Worm (Caenorhabditis elegans) whole organism, young adult: Measurements from ENCODE around the gene R05H10.7.

Experiments used
- C17E4.6 ChIP-seq: fragments of 200-800 bp; sonication (Bioruptor generic); IDR thresholded peaks from 2 replicates; pipeline ENCODE4 v1.3.6; 2022; ENCODE audit warnings: missing genetic modification reagents, missing genetic modification characterization, missing compliant biosample characterization
- F23B12.7 ChIP-seq: sonication (generic microtip); optimal IDR thresholded peaks from 2 replicates; lab custom pipeline; 2017; ENCODE audit warnings: missing genetic modification characterization, mild to moderate bottlenecking, missing compliant biosample characterization, antibody characterized with exemption, moderate library complexity; ENCODE audit not compliant: insufficient read depth
- F55B11.4 ChIP-seq: sonication (generic microtip); optimal IDR thresholded peaks from 2 replicates; lab custom pipeline; 2016; ENCODE audit warnings: missing compliant biosample characterization, missing genetic modification characterization, borderline replicate concordance; ENCODE audit not compliant: insufficient read depth
- Y95B8A.8 ChIP-seq: fragments of 200-800 bp; sonication (Bioruptor generic); IDR thresholded peaks from 2 replicates; pipeline ENCODE4 v1.3.6; 2022; ENCODE audit warnings: missing genetic modification reagents, missing genetic modification characterization, missing compliant biosample characterization
- akir-1 ChIP-seq: fragments of 200-800 bp; sonication (Bioruptor generic); optimal IDR thresholded peaks from 2 replicates; lab custom pipeline; 2018; ENCODE audit warnings: mild to moderate bottlenecking, missing genetic modification characterization, moderate library complexity, missing compliant biosample characterization
- aptf-3 ChIP-seq: fragments of 200-800 bp; sonication (Bioruptor generic); IDR thresholded peaks from 2 replicates; pipeline ENCODE4 v1.3.6; 2022; ENCODE audit warnings: missing genetic modification characterization, missing compliant biosample characterization
- attf-3 ChIP-seq: fragments of 200-800 bp; sonication (Bioruptor generic); conservative IDR thresholded peaks from 2 replicates; pipeline ENCODE4 v1.3.6; 2022; ENCODE audit warnings: missing genetic modification reagents, missing genetic modification characterization, missing compliant biosample characterization
- cebp-2 ChIP-seq: fragments of 200-800 bp; sonication (Bioruptor generic); IDR thresholded peaks from 2 replicates; pipeline ENCODE4 v1.3.6; 2022; ENCODE audit warnings: missing genetic modification characterization, missing compliant biosample characterization
- ceh-27 ChIP-seq: fragments of 200-800 bp; sonication (Bioruptor generic); optimal IDR thresholded peaks from 2 replicates; lab custom pipeline; 2018; ENCODE audit warnings: mild to moderate bottlenecking, missing genetic modification characterization, moderate library complexity, missing compliant biosample characterization
- ceh-79 ChIP-seq: sonication (generic microtip); optimal IDR thresholded peaks from 2 replicates; lab custom pipeline; 2017; ENCODE audit warnings: mild to moderate bottlenecking, missing genetic modification characterization, missing compliant biosample characterization
- die-1 ChIP-seq: sonication (generic microtip); optimal IDR thresholded peaks from 2 replicates; lab custom pipeline; 2016; ENCODE audit warnings: missing genotype, mild to moderate bottlenecking, missing genetic modification characterization, missing compliant biosample characterization
- dpff-1 ChIP-seq: sonication (generic microtip); optimal IDR thresholded peaks from 2 replicates; lab custom pipeline; 2017; ENCODE audit warnings: mild to moderate bottlenecking, missing genetic modification characterization, missing compliant biosample characterization
- efl-1 ChIP-seq: fragments of 150-350 bp; optimal IDR thresholded peaks from 2 replicates; lab custom pipeline; 2014; ENCODE audit warnings: missing biosample characterization, missing genetic modification reagents, missing genetic modification characterization
- egrh-3 ChIP-seq: fragments of 200-800 bp; sonication (Bioruptor generic); IDR thresholded peaks from 2 replicates; pipeline ENCODE4 v1.3.6; 2022; ENCODE audit warnings: missing genetic modification reagents, missing genetic modification characterization, missing compliant biosample characterization
- ekl-4 ChIP-seq: fragments of 200-800 bp; sonication (Bioruptor generic); IDR thresholded peaks from 2 replicates; pipeline ENCODE4 v1.3.6; 2022; ENCODE audit warnings: missing genetic modification reagents, missing genetic modification characterization, missing compliant biosample characterization
- ets-4 ChIP-seq: fragments of 200-800 bp; sonication (Bioruptor generic); optimal IDR thresholded peaks from 2 replicates; lab custom pipeline; 2018; ENCODE audit warnings: mild to moderate bottlenecking, missing genetic modification characterization, missing compliant biosample characterization
- him-1 ChIP-seq: sonication (generic microtip); optimal IDR thresholded peaks from 2 replicates; lab custom pipeline; 2016; ENCODE audit warnings: missing genotype, missing genetic modification reagents, missing genetic modification characterization, missing compliant biosample characterization
- hlh-26 ChIP-seq: fragments of 200-800 bp; sonication (Bioruptor generic); conservative IDR thresholded peaks from 2 replicates; pipeline ENCODE4 v1.3.6; 2022; ENCODE audit warnings: missing genetic modification reagents, missing genetic modification characterization, missing compliant biosample characterization
- lin-54 ChIP-seq: fragments of 200-800 bp; sonication (Bioruptor generic); optimal IDR thresholded peaks from 2 replicates; lab custom pipeline; 2018; ENCODE audit warnings: mild to moderate bottlenecking, missing genetic modification characterization, missing compliant biosample characterization
- lir-1 ChIP-seq: fragments of 200-800 bp; sonication (Bioruptor generic); conservative IDR thresholded peaks from 2 replicates; pipeline ENCODE4 v1.3.6; 2022; ENCODE audit warnings: missing genetic modification reagents, missing genetic modification characterization, missing compliant biosample characterization
- madf-3 ChIP-seq: fragments of 200-800 bp; sonication (Bioruptor generic); IDR thresholded peaks from 2 replicates; pipeline ENCODE4 v1.3.6; 2022; ENCODE audit warnings: missing genetic modification reagents, missing genetic modification characterization, missing compliant biosample characterization
- madf-8 ChIP-seq: fragments of 200-800 bp; sonication (Bioruptor generic); conservative IDR thresholded peaks from 2 replicates; pipeline ENCODE4 v1.3.6; 2022; ENCODE audit warnings: missing genetic modification reagents, missing genetic modification characterization, missing compliant biosample characterization
- mcd-1 ChIP-seq: fragments of 200-800 bp; sonication (Bioruptor generic); IDR thresholded peaks from 2 replicates; pipeline ENCODE4 v1.3.6; 2022; ENCODE audit warnings: missing genetic modification reagents, missing genetic modification characterization, missing compliant biosample characterization
- mes-4 ChIP-seq: sonication (generic microtip); optimal IDR thresholded peaks from 2 replicates; lab custom pipeline; 2016; ENCODE audit warnings: missing genotype, missing genetic modification characterization, missing compliant biosample characterization
- mxl-1 ChIP-seq: sonication (generic microtip); optimal IDR thresholded peaks from 2 replicates; lab custom pipeline; 2016; ENCODE audit warnings: missing genetic modification characterization, missing compliant biosample characterization
- nfya-1 ChIP-seq: sonication (generic microtip); optimal IDR thresholded peaks from 2 replicates; lab custom pipeline; 2017; ENCODE audit warnings: antibody characterized with exemption, missing compliant biosample characterization, missing genetic modification characterization, borderline replicate concordance; ENCODE audit not compliant: insufficient read depth
- nfya-2 ChIP-seq: fragments of 200-800 bp; sonication (Bioruptor generic); IDR thresholded peaks from 2 replicates; pipeline ENCODE4 v1.3.6; 2022; ENCODE audit warnings: missing genetic modification reagents, missing genetic modification characterization, missing compliant biosample characterization
- nhr-120 ChIP-seq: fragments of 200-800 bp; sonication (Bioruptor generic); IDR thresholded peaks from 2 replicates; pipeline ENCODE4 v1.3.6; 2022; ENCODE audit warnings: missing genetic modification characterization, missing compliant biosample characterization
- nhr-27 ChIP-seq: fragments of 200-800 bp; sonication (Bioruptor generic); optimal IDR thresholded peaks from 2 replicates; lab custom pipeline; 2018; ENCODE audit warnings: mild to moderate bottlenecking, missing genetic modification characterization, moderate library complexity, missing compliant biosample characterization
- pbrm-1 ChIP-seq: fragments of 200-800 bp; sonication (Bioruptor generic); IDR thresholded peaks from 2 replicates; pipeline ENCODE4 v1.3.6; 2022; ENCODE audit warnings: missing genetic modification reagents, missing genetic modification characterization, missing compliant biosample characterization
- pha-4 ChIP-seq: fragments of 150-350 bp; sonication (generic microtip); optimal IDR thresholded peaks from 2 replicates; lab custom pipeline; 2014; ENCODE audit warnings: missing biosample characterization, missing genetic modification reagents, missing genetic modification characterization
- snpc-1.3 ChIP-seq: sonication (generic microtip); optimal IDR thresholded peaks from 2 replicates; lab custom pipeline; 2017; ENCODE audit warnings: missing genetic modification characterization, mild to moderate bottlenecking, missing compliant biosample characterization, antibody characterized with exemption, moderate library complexity, missing genotype, missing genetic modification reagents; ENCODE audit not compliant: insufficient read depth
- snpc-4 ChIP-seq, 5 experiments: fragments of 150-350 bp in 1 of 5; sonication (generic microtip) in 4 of 5; optimal IDR thresholded peaks; 2 replicates each; lab custom pipeline; 2014 to 2018; ENCODE audit warnings: missing genetic modification characterization in 5 of 5, missing biosample characterization in 3 of 5, antibody characterized with exemption in 2 of 5, mild to moderate bottlenecking in 2 of 5, missing compliant biosample characterization in 2 of 5, missing genotype in 2 of 5, moderate library complexity in 2 of 5, missing genetic modification reagents in 1 of 5
- tbp1 ChIP-seq: fragments of 200-800 bp; sonication (Bioruptor generic); optimal IDR thresholded peaks from 2 replicates; lab custom pipeline; 2018; ENCODE audit warnings: mild to moderate bottlenecking, missing genetic modification characterization, missing compliant biosample characterization
- tbx-9 ChIP-seq: sonication (generic microtip); optimal IDR thresholded peaks from 2 replicates; lab custom pipeline; 2016; ENCODE audit warnings: borderline replicate concordance, missing genetic modification characterization, inconsistent platforms, missing compliant biosample characterization
- tlf-1 ChIP-seq: fragments of 200-800 bp; sonication (Bioruptor generic); optimal IDR thresholded peaks from 2 replicates; lab custom pipeline; 2018; ENCODE audit warnings: mild to moderate bottlenecking, missing genetic modification characterization, missing compliant biosample characterization
- ztf-22 ChIP-seq: fragments of 200-800 bp; sonication (Bioruptor generic); optimal IDR thresholded peaks from 2 replicates; lab custom pipeline; 2018; ENCODE audit warnings: mild to moderate bottlenecking, missing genetic modification characterization, moderate library complexity, missing compliant biosample characterization
- ztf-28 ChIP-seq: fragments of 200-800 bp; sonication (Bioruptor generic); IDR thresholded peaks from 2 replicates; pipeline ENCODE4 v1.3.6; 2022; ENCODE audit warnings: missing genetic modification reagents, missing genetic modification characterization, missing compliant biosample characterization
- ztf-6 ChIP-seq: fragments of 200-800 bp; sonication (Bioruptor generic); IDR thresholded peaks from 2 replicates; pipeline ENCODE4 v1.3.6; 2022; ENCODE audit warnings: missing genetic modification reagents, missing genetic modification characterization, missing compliant biosample characterization

R05H10.7 gene

ce11 chrII:14841253-14841652 is 14.1 kb upstream of the R05H10.7 start:
- no peak for TF ChIP-seq ztf-6 (GFP tag; lab: Robert Waterston, UW)
- no peak for TF ChIP-seq hlh-26
- no peak for TF ChIP-seq egrh-3 (GFP tag; lab: Robert Waterston, UW)
- TF ChIP-seq Y95B8A.8 (GFP tag; lab: Robert Waterston, UW) = no peak
- TF ChIP-seq nfya-2 (GFP tag; lab: Robert Waterston, UW) = no peak
- no peak for TF ChIP-seq madf-3 (GFP tag; lab: Robert Waterston, UW)
- TF ChIP-seq ceh-27 = no peak
- no peak for TF ChIP-seq him-1 (tag; lab: Kevin White, UChicago)
- TF ChIP-seq die-1 (tag; lab: Kevin White, UChicago) = no peak
- no peak for TF ChIP-seq pbrm-1 (GFP tag; lab: Robert Waterston, UW)

DNA sequence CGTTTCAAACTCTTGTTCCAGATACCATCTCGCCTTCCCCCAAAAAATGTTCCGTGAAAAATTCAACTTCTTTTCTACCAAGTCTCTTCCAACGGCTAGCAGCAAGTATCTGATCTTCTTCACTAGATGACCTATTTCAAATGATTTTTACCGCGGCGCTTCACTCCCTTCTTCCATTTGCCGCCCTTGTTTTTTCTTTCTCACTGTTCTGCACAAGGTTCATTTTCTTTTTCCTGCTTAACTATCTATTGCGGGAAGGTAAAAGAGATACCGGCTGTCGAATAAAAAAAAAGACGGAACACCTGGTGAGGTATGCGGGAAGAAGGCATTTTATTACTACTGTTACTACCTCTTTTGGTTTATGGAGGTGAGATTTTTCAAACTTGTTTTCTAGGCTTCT is 12.3 kb upstream of the R05H10.7 start, which contains the start of gene cdh-7:
Gene cdh-7, plus strand, starts transcription at position 214 of the 400 bp plus-strand sequence.
- TF ChIP-seq pha-4 (tag; lab: Kevin White, UChicago) (no peak), madf-8 (GFP tag; lab: Robert Waterston, UW) (no peak), lin-54 (GFP tag; lab: Kevin White, UChicago) (no peak), Y95B8A.8 (GFP tag; lab: Robert Waterston, UW) (no peak), attf-3 (no peak), ekl-4 (no peak), pbrm-1 (GFP tag; lab: Robert Waterston, UW) (no peak), mcd-1 (GFP tag; lab: Robert Waterston, UW) (no peak), snpc-1.3 (tag; lab: Kevin White, UChicago) (no peak), nhr-27 (tag; lab: Kevin White, UChicago) (no peak), tbp1 (GFP tag; lab: Kevin White, UChicago) (no peak), C17E4.6 (GFP tag; lab: Robert Waterston, UW) (no peak), ztf-22 (GFP tag; lab: Kevin White, UChicago) (no peak), lir-1 (no peak), mxl-1 (tag; lab: Kevin White, UChicago) (no peak), dpff-1 (no peak), nhr-120 (no peak), cebp-2 (GFP tag; lab: Robert Waterston, UW) (no peak)

- TF ChIP-seq nhr-27 (tag; lab: Kevin White, UChicago) (no peak), pha-4 (tag; lab: Kevin White, UChicago) (no peak), mes-4 (tag; lab: Kevin White, UChicago) (no peak), ztf-28 (GFP tag; lab: Robert Waterston, UW) (no peak)
Observed at ce11 chrII:14844253-14844652, 11.1 kb upstream of the R05H10.7 start.

ce11 chrII:14849897-14850296 is 5.4 kb upstream of the R05H10.7 start:
- TF ChIP-seq F55B11.4 (tag; lab: Kevin White, UChicago) (no peak), snpc-4 (GFP tag; optimal IDR thresholded peaks at IDR 0.05; lab: Kevin White, UChicago) (no peak), snpc-4 (tag; optimal IDR thresholded peaks at IDR 0.05; lab: Kevin White, UChicago) (no peak), akir-1 (GFP tag; lab: Kevin White, UChicago) (no peak), tbx-9 (tag; lab: Kevin White, UChicago) (no peak), Y95B8A.8 (GFP tag; lab: Robert Waterston, UW) (no peak), efl-1 (GFP tag; lab: Kevin White, UChicago) (no peak), F23B12.7 (no peak), aptf-3 (GFP tag; lab: Robert Waterston, UW) (no peak), nfya-1 (tag; lab: Kevin White, UChicago) (no peak), ets-4 (GFP tag; lab: Kevin White, UChicago) (no peak), tlf-1 (GFP tag; lab: Kevin White, UChicago) (no peak), pha-4 (tag; lab: Kevin White, UChicago) (no peak), ceh-79 (no peak)
